Fruit fly (Drosophila melanogaster) whole organism, embryonic: Measurements from ENCODE around the gene Sap130.
A peak's percentile ranks its signal among the peaks of the same experiment; 100 is the strongest.

Experiments used
- Atf-2 ChIP-seq: fragments of 200-800 bp; sonication (Bioruptor generic); optimal IDR thresholded peaks from 2 replicates; lab custom pipeline; 2016; ENCODE audit warnings: missing biosample characterization, missing genetic modification characterization
- CG11695 ChIP-seq: fragments of 200-800 bp; sonication (Bioruptor generic); IDR thresholded peaks from 3 replicates; pipeline ENCODE4 v1.3.6; 2022; ENCODE audit warnings: missing biosample characterization, missing genetic modification characterization
- CG12299 ChIP-seq: fragments of 200-800 bp; sonication (Bioruptor generic); optimal IDR thresholded peaks from 2 replicates; lab custom pipeline; 2018; ENCODE audit warnings: missing biosample characterization, mild to moderate bottlenecking, missing genetic modification characterization
- CG1233 ChIP-seq: fragments of 200-800 bp; sonication (Bioruptor generic); optimal IDR thresholded peaks from 4 replicates; lab custom pipeline; 2018; ENCODE audit warnings: missing biosample characterization, mild to moderate bottlenecking, missing genetic modification characterization
- CG12744 ChIP-seq: fragments of 200-800 bp; sonication (Bioruptor generic); optimal IDR thresholded peaks from 2 replicates; lab custom pipeline; 2016; ENCODE audit warnings: missing biosample characterization, missing genetic modification characterization
- CG14050 ChIP-seq: fragments of 200-800 bp; sonication (Bioruptor generic); IDR thresholded peaks from 3 replicates; pipeline ENCODE4 v1.3.6; 2022; ENCODE audit warnings: missing biosample characterization, missing genetic modification characterization
- CG15011 ChIP-seq: fragments of 200-800 bp; sonication (Bioruptor generic); optimal IDR thresholded peaks from 3 replicates; lab custom pipeline; 2018; ENCODE audit warnings: missing biosample characterization, mild to moderate bottlenecking, missing genetic modification characterization
- CG15601 ChIP-seq: fragments of 200-800 bp; sonication (Bioruptor generic); optimal IDR thresholded peaks from 3 replicates; lab custom pipeline; 2019; ENCODE audit warnings: missing biosample characterization, mild to moderate bottlenecking, missing genetic modification characterization, moderate library complexity
- CG16815 ChIP-seq: fragments of 200-800 bp; sonication (Bioruptor generic); optimal IDR thresholded peaks from 3 replicates; lab custom pipeline; 2017; ENCODE audit warnings: missing biosample characterization, mild to moderate bottlenecking, missing genetic modification characterization
- CG17359 ChIP-seq: fragments of 200-800 bp; sonication (Bioruptor generic); optimal IDR thresholded peaks from 3 replicates; lab custom pipeline; 2018; ENCODE audit warnings: missing biosample characterization, mild to moderate bottlenecking, missing genetic modification characterization, moderate library complexity
- CG18262 ChIP-seq: fragments of 200-800 bp; optimal IDR thresholded peaks from 3 replicates; lab custom pipeline; 2019; ENCODE audit warnings: missing biosample characterization, mild to moderate bottlenecking, missing genetic modification characterization, moderate library complexity
- CG18599 ChIP-seq: fragments of 200-800 bp; sonication (Bioruptor generic); optimal IDR thresholded peaks from 3 replicates; lab custom pipeline; 2017; ENCODE audit warnings: missing biosample characterization, missing genetic modification characterization, mild to moderate bottlenecking, moderate library complexity, missing genetic modification reagents
- CG30431 ChIP-seq: fragments of 200-800 bp; sonication (Bioruptor generic); optimal IDR thresholded peaks from 2 replicates; lab custom pipeline; 2017; ENCODE audit warnings: missing biosample characterization, missing genetic modification characterization
- CG32767 ChIP-seq: fragments of 200-800 bp; sonication (Bioruptor generic); IDR thresholded peaks from 2 replicates; pipeline ENCODE4 v1.3.6; 2022; ENCODE audit warnings: missing biosample characterization, missing genetic modification characterization
- CG33213 ChIP-seq: fragments of 200-800 bp; sonication (Bioruptor generic); optimal IDR thresholded peaks from 3 replicates; lab custom pipeline; 2016; ENCODE audit warnings: missing biosample characterization, missing genetic modification characterization
- CG34376 ChIP-seq: fragments of 200-800 bp; sonication (Bioruptor generic); optimal IDR thresholded peaks from 2 replicates; lab custom pipeline; 2018; ENCODE audit warnings: missing biosample characterization, mild to moderate bottlenecking, missing genetic modification characterization
- CG5180 ChIP-seq: fragments of 200-800 bp; sonication (Bioruptor generic); optimal IDR thresholded peaks from 3 replicates; lab custom pipeline; 2017; ENCODE audit warnings: missing biosample characterization, missing genetic modification characterization, mild to moderate bottlenecking, moderate library complexity, missing genetic modification reagents
- CG6813 ChIP-seq: fragments of 200-800 bp; sonication (Bioruptor generic); optimal IDR thresholded peaks from 2 replicates; lab custom pipeline; 2017; ENCODE audit warnings: missing biosample characterization, missing genetic modification characterization, mild to moderate bottlenecking, moderate library complexity, missing genetic modification reagents
- CG8388 ChIP-seq: fragments of 200-800 bp; sonication (Bioruptor generic); optimal IDR thresholded peaks from 2 replicates; lab custom pipeline; 2019; ENCODE audit warnings: missing biosample characterization, mild to moderate bottlenecking, missing genetic modification characterization, moderate library complexity
- CHES-1-like ChIP-seq: fragments of 200-800 bp; sonication (Bioruptor generic); optimal IDR thresholded peaks from 2 replicates; lab custom pipeline; 2016; ENCODE audit warnings: missing biosample characterization, missing genetic modification characterization
- D19A ChIP-seq: fragments of 200-800 bp; optimal IDR thresholded peaks from 3 replicates; lab custom pipeline; 2019; ENCODE audit warnings: missing biosample characterization, mild to moderate bottlenecking, missing genetic modification characterization, moderate library complexity
- Dek ChIP-seq: fragments of 200-800 bp; sonication (Bioruptor generic); optimal IDR thresholded peaks from 3 replicates; lab custom pipeline; 2019; ENCODE audit warnings: missing biosample characterization, mild to moderate bottlenecking, missing genetic modification characterization, moderate library complexity
- Doc3 ChIP-seq: fragments of 200-800 bp; sonication (Bioruptor generic); IDR thresholded peaks from 3 replicates; pipeline ENCODE4 v1.3.6; 2022; ENCODE audit warnings: missing biosample characterization, missing genetic modification characterization; ENCODE audit not compliant: partially characterized antibody
- Ets65A ChIP-seq: fragments of 200-800 bp; sonication (Bioruptor generic); peaks from one replicate; lab custom pipeline; 2016; ENCODE audit warnings: missing biosample characterization, missing genetic modification characterization
- Fer2 ChIP-seq: fragments of 200-800 bp; sonication (Bioruptor generic); optimal IDR thresholded peaks from 2 replicates; lab custom pipeline; 2018; ENCODE audit warnings: missing biosample characterization, mild to moderate bottlenecking, missing genetic modification characterization, moderate library complexity
- Meics ChIP-seq: fragments of 200-800 bp; sonication (Bioruptor generic); optimal IDR thresholded peaks from 2 replicates; lab custom pipeline; 2017; ENCODE audit warnings: missing biosample characterization, mild to moderate bottlenecking, missing genetic modification characterization
- Neu2 ChIP-seq: fragments of 200-800 bp; sonication (Bioruptor generic); optimal IDR thresholded peaks from 3 replicates; lab custom pipeline; 2016; ENCODE audit warnings: missing biosample characterization, missing genetic modification characterization, borderline replicate concordance
- PHDP ChIP-seq: fragments of 200-800 bp; sonication (Bioruptor generic); optimal IDR thresholded peaks from 3 replicates; lab custom pipeline; 2018; ENCODE audit warnings: missing biosample characterization, mild to moderate bottlenecking, missing genetic modification characterization, moderate library complexity
- ab ChIP-seq: fragments of 200-800 bp; sonication (Bioruptor generic); optimal IDR thresholded peaks from 2 replicates; lab custom pipeline; 2016; ENCODE audit warnings: missing biosample characterization, missing genetic modification characterization
- bigmax ChIP-seq: fragments of 200-800 bp; sonication (Bioruptor generic); optimal IDR thresholded peaks from 2 replicates; lab custom pipeline; 2018; ENCODE audit warnings: missing biosample characterization, mild to moderate bottlenecking, missing genetic modification characterization
- caup ChIP-seq: fragments of 200-800 bp; sonication (Bioruptor generic); optimal IDR thresholded peaks from 3 replicates; lab custom pipeline; 2017; ENCODE audit warnings: missing biosample characterization, mild to moderate bottlenecking, missing genetic modification characterization, moderate library complexity; ENCODE audit not compliant: severe bottlenecking
- chinmo ChIP-seq: fragments of 200-800 bp; sonication (Bioruptor generic); IDR thresholded peaks from 4 replicates; pipeline ENCODE4 v1.3.6; 2022; ENCODE audit warnings: missing biosample characterization, missing genetic modification characterization; ENCODE audit not compliant: partially characterized antibody
- crc ChIP-seq: fragments of 200-800 bp; sonication (Bioruptor generic); optimal IDR thresholded peaks from 2 replicates; lab custom pipeline; 2016; ENCODE audit warnings: missing biosample characterization, missing genetic modification characterization
- cwo ChIP-seq: fragments of 200-800 bp; sonication (Bioruptor generic); optimal IDR thresholded peaks from 3 replicates; lab custom pipeline; 2017; ENCODE audit warnings: missing biosample characterization, missing genetic modification characterization, mild to moderate bottlenecking, moderate library complexity, missing genetic modification reagents
- dimm ChIP-seq: fragments of 200-800 bp; sonication (Bioruptor generic); IDR thresholded peaks from 2 replicates; pipeline ENCODE4 v1.3.6; 2022; ENCODE audit warnings: missing biosample characterization, missing genetic modification characterization
- ham ChIP-seq: fragments of 200-800 bp; sonication (Bioruptor generic); IDR thresholded peaks from 2 replicates; pipeline ENCODE4 v1.3.6; 2022; ENCODE audit warnings: missing biosample characterization, missing genetic modification characterization
- hb ChIP-seq: fragments of 200-800 bp; sonication (Bioruptor generic); IDR thresholded peaks from 3 replicates; pipeline ENCODE4 v1.3.6; 2022; ENCODE audit warnings: missing biosample characterization, missing genetic modification characterization; ENCODE audit not compliant: partially characterized antibody
- ind ChIP-seq: fragments of 200-800 bp; sonication (Bioruptor generic); optimal IDR thresholded peaks from 3 replicates; lab custom pipeline; 2016; ENCODE audit warnings: missing biosample characterization, missing genetic modification characterization
- jumu ChIP-seq: fragments of 200-800 bp; sonication (Bioruptor generic); optimal IDR thresholded peaks from 3 replicates; lab custom pipeline; 2016; ENCODE audit warnings: missing biosample characterization, missing genetic modification characterization
- org-1 ChIP-seq: fragments of 200-800 bp; sonication (Bioruptor generic); optimal IDR thresholded peaks from 2 replicates; lab custom pipeline; 2017; ENCODE audit warnings: missing biosample characterization, missing genetic modification characterization
- pb ChIP-seq: fragments of 200-800 bp; sonication (Bioruptor generic); optimal IDR thresholded peaks from 3 replicates; lab custom pipeline; 2016; ENCODE audit warnings: missing biosample characterization, missing genetic modification characterization
- pzg ChIP-seq: fragments of 200-800 bp; sonication (Bioruptor generic); optimal IDR thresholded peaks from 3 replicates; lab custom pipeline; 2018; ENCODE audit warnings: missing biosample characterization, mild to moderate bottlenecking, missing genetic modification characterization, moderate library complexity
- repo ChIP-seq: fragments of 200-800 bp; sonication (Bioruptor generic); optimal IDR thresholded peaks from 2 replicates; lab custom pipeline; 2016; ENCODE audit warnings: missing biosample characterization, missing genetic modification characterization
- rib ChIP-seq: fragments of 200-800 bp; sonication (Bioruptor generic); IDR thresholded peaks from 2 replicates; pipeline ENCODE4 v1.3.6; 2022; ENCODE audit warnings: missing biosample characterization, missing genetic modification characterization
- run ChIP-seq: fragments of 200-800 bp; sonication (Bioruptor generic); optimal IDR thresholded peaks from 3 replicates; lab custom pipeline; 2018; ENCODE audit warnings: missing biosample characterization, mild to moderate bottlenecking, missing genetic modification characterization
- sd ChIP-seq: fragments of 200-800 bp; sonication (Bioruptor generic); optimal IDR thresholded peaks from 3 replicates; lab custom pipeline; 2018; ENCODE audit warnings: missing biosample characterization, mild to moderate bottlenecking, missing genetic modification characterization, moderate library complexity
- sr ChIP-seq: fragments of 200-800 bp; sonication (Bioruptor generic); IDR thresholded peaks from 3 replicates; pipeline ENCODE4 v1.3.6; 2022; ENCODE audit warnings: missing biosample characterization, missing genetic modification characterization
- stc ChIP-seq: fragments of 200-800 bp; sonication (Bioruptor generic); IDR thresholded peaks from 2 replicates; pipeline ENCODE4 v1.3.6; 2022; ENCODE audit warnings: missing biosample characterization, missing genetic modification characterization
- usp ChIP-seq: fragments of >200 bp; optimal IDR thresholded peaks from 2 replicates; lab custom pipeline; 2017; ENCODE audit warnings: missing biosample characterization, missing genetic modification characterization

The Sap130 gene

dm6 chr3L:12831290-12831952 lies 25.7 kb downstream of the Sap130 start (continued):
- TF ChIP-seq D19A (tag; lab: Kevin White, UChicago) = peak; percentile 71
- peak; percentile 36 for TF ChIP-seq org-1 (GFP tag; lab: Kevin White, UChicago)
- TF ChIP-seq CG1233 (GFP tag; lab: Kevin White, UChicago) = peak; percentile 45
- TF ChIP-seq chinmo (GFP tag; lab: Robert Waterston, UW) = no peak
- no peak for TF ChIP-seq Doc3 (GFP tag; lab: Robert Waterston, UW)
- TF ChIP-seq ab (GFP tag; lab: Kevin White, UChicago) = no peak
- TF ChIP-seq pb (GFP tag; lab: Kevin White, UChicago) = no peak
- peak; percentile 71 for TF ChIP-seq PHDP (tag; lab: Kevin White, UChicago)
- TF ChIP-seq crc (GFP tag; lab: Kevin White, UChicago) = peak; percentile 26
- no peak for TF ChIP-seq CG12744 (GFP tag; lab: Kevin White, UChicago)
- TF ChIP-seq CG18599 (GFP tag; lab: Kevin White, UChicago) = peak; percentile 36
- TF ChIP-seq Ets65A (GFP tag; lab: Kevin White, UChicago) = peak; percentile 76
- peak; percentile 43 for TF ChIP-seq CG18262
- no peak for TF ChIP-seq dimm (GFP tag; lab: Robert Waterston, UW)
- no peak for TF ChIP-seq Fer2 (tag; lab: Kevin White, UChicago)
- TF ChIP-seq ham (GFP tag; lab: Robert Waterston, UW) = 0 out of 2 replicates have a peak, but pooled peaks have one; percentile 26
- TF ChIP-seq pzg (GFP tag; lab: Kevin White, UChicago) = no peak
- no peak for TF ChIP-seq jumu (GFP tag; lab: Kevin White, UChicago)
- TF ChIP-seq CHES-1-like = peak; percentile 61
- no peak for TF ChIP-seq sr (GFP tag; lab: Robert Waterston, UW)
- no peak for TF ChIP-seq CG12299 (tag; lab: Kevin White, UChicago)
- no peak for TF ChIP-seq CG34376 (GFP tag; lab: Kevin White, UChicago)
- TF ChIP-seq ind = peak; percentile 43
- TF ChIP-seq caup = no peak
- TF ChIP-seq hb (GFP tag; lab: Robert Waterston, UW) = no peak
- 0 out of 3 replicates have a peak, but pooled peaks have one; percentile 34 for TF ChIP-seq CG14050 (GFP tag; lab: Robert Waterston, UW)
- peak; percentile 35 for TF ChIP-seq CG16815
- TF ChIP-seq repo (GFP tag; lab: Kevin White, UChicago) = no peak
- TF ChIP-seq CG15601 (tag; lab: Kevin White, UChicago) = no peak
- TF ChIP-seq cwo = peak; percentile 39
- TF ChIP-seq CG5180 (GFP tag; lab: Kevin White, UChicago) = no peak
- TF ChIP-seq CG6813 (GFP tag; lab: Kevin White, UChicago) = no peak
- TF ChIP-seq usp (GFP tag; lab: Kevin White, UChicago) = no peak
- peak; percentile 2 for TF ChIP-seq run (tag; lab: Kevin White, UChicago)
- TF ChIP-seq CG8388 (GFP tag; lab: Kevin White, UChicago) = peak; percentile 32
- no peak for TF ChIP-seq sd (tag; lab: Kevin White, UChicago)
- peak; percentile 62; the same call in 1 of the 2 replicates for TF ChIP-seq rib (GFP tag; lab: Robert Waterston, UW)
- TF ChIP-seq CG32767 (GFP tag; lab: Robert Waterston, UW) = no peak
- TF ChIP-seq CG11695 (GFP tag; lab: Robert Waterston, UW) = peak; percentile 42; the same call in 2 of the 3 replicates
- TF ChIP-seq Meics (GFP tag; lab: Kevin White, UChicago) = peak; percentile 54
- TF ChIP-seq Atf-2 (GFP tag; lab: Kevin White, UChicago) = peak; percentile 35
- no peak for TF ChIP-seq Neu2 (GFP tag; lab: Kevin White, UChicago)
- TF ChIP-seq CG15011 = peak; percentile 30
- TF ChIP-seq CG33213 (GFP tag; lab: Kevin White, UChicago) = no peak
- TF ChIP-seq stc (GFP tag; lab: Robert Waterston, UW) = 0 out of 2 replicates have a peak, but pooled peaks have one; percentile 49
- peak; percentile 25 for TF ChIP-seq Dek
- no peak for TF ChIP-seq bigmax (GFP tag; lab: Kevin White, UChicago)
- no peak for TF ChIP-seq CG30431 (GFP tag; lab: Kevin White, UChicago)
- TF ChIP-seq CG17359 (tag; lab: Kevin White, UChicago) = peak; percentile 60
